In genomic region chrIII:3773173-3773572, ce11 we compare ENCODE assay signal across 5 worm cellular contexts.
A peak's percentile ranks its signal among the peaks of the same experiment; 100 is the strongest.
TF ChIP-seq lines count a peak whose summit lies in the region.

Gene lec-4 (minus strand): TSS chrIII:3773326.

TF ChIP-seq in whole organism, L1 larva, 84 proteins besides CTCF, POLR2A, EP300 and RAD21 (continues in another document):
- TF ChIP-seq nhr-19 (GFP tag; conservative IDR thresholded peaks at IDR 0.05; lab: Robert Waterston, UW) (0 out of 2 replicates have a peak, but pooled peaks have one; percentile 6), ceh-63 (GFP tag; optimal IDR thresholded peaks at IDR 0.05; lab: Kevin White, UChicago) (no peak), pax-3 (tag; optimal IDR thresholded peaks at IDR 0.05; lab: Kevin White, UChicago) (no peak), dsc-1 (tag; optimal IDR thresholded peaks at IDR 0.05; lab: Kevin White, UChicago) (no peak), grh-1 (GFP tag; IDR thresholded peaks at IDR 0.05; lab: Robert Waterston, UW) (no peak), dpl-1 (GFP tag; optimal IDR thresholded peaks at IDR 0.05; lab: Kevin White, UChicago) (peak; percentile 26 to 45 (median 28)), pqm-1 (tag; optimal IDR thresholded peaks at IDR 0.05; lab: Kevin White, UChicago) (no peak), nhr-237 (tag; optimal IDR thresholded peaks at IDR 0.05; lab: Kevin White, UChicago) (peak; percentile 7), ceh-88 (GFP tag; IDR thresholded peaks at IDR 0.05; lab: Robert Waterston, UW) (no peak), aly-2 (tag; optimal IDR thresholded peaks at IDR 0.05; lab: Kevin White, UChicago) (no peak), unc-130 (tag; optimal IDR thresholded peaks at IDR 0.05; lab: Kevin White, UChicago) (peak; percentile 52), ceh-8 (GFP tag; optimal IDR thresholded peaks at IDR 0.05; lab: Kevin White, UChicago) (no peak), zip-4 (GFP tag; optimal IDR thresholded peaks at IDR 0.05; lab: Kevin White, UChicago) (no peak), ama-1 (optimal IDR thresholded peaks at IDR 0.05; lab: Kevin White, UChicago) (no peak), egl-13 (tag; optimal IDR thresholded peaks at IDR 0.05; lab: Kevin White, UChicago) (no peak), lir-3 (tag; optimal IDR thresholded peaks at IDR 0.05; lab: Kevin White, UChicago; ENCODE audit: poor library complexity) (no peak), fkh-4 (tag; optimal IDR thresholded peaks at IDR 0.05; lab: Kevin White, UChicago; ENCODE audit: borderline replicate concordance) (no peak), lin-15B (tag; optimal IDR thresholded peaks at IDR 0.05; lab: Kevin White, UChicago) (no peak)

TF ChIP-seq in whole organism, L2 larva, 48 proteins besides CTCF, POLR2A, EP300 and RAD21 (continues in another document):
- TF ChIP-seq F13H6.1 (tag; optimal IDR thresholded peaks at IDR 0.05; lab: Kevin White, UChicago), result peak; percentile 59
- TF ChIP-seq sem-4 (tag; optimal IDR thresholded peaks at IDR 0.05; lab: Kevin White, UChicago), result no peak
- peak; percentile 61 for TF ChIP-seq unc-55 (GFP tag; optimal IDR thresholded peaks at IDR 0.05; lab: Kevin White, UChicago)
- peak; percentile 17 for TF ChIP-seq egl-27 (tag; optimal IDR thresholded peaks at IDR 0.05; lab: Kevin White, UChicago)
- no peak for TF ChIP-seq Y55F3AM.14 (GFP tag; optimal IDR thresholded peaks at IDR 0.05; lab: Kevin White, UChicago)
- TF ChIP-seq R02D3.7 (tag; optimal IDR thresholded peaks at IDR 0.05; lab: Kevin White, UChicago), result no peak
- TF ChIP-seq unc-62 (GFP tag; optimal IDR thresholded peaks at IDR 0.05; lab: Kevin White, UChicago), result no peak
- TF ChIP-seq mbf-1 (tag; optimal IDR thresholded peaks at IDR 0.05; lab: Kevin White, UChicago), result no peak
- peak; percentile 62 for TF ChIP-seq crh-2 (tag; optimal IDR thresholded peaks at IDR 0.05; lab: Kevin White, UChicago)
- TF ChIP-seq ztf-4 (tag; optimal IDR thresholded peaks at IDR 0.05; lab: Kevin White, UChicago), result no peak
- peak; percentile 43 for TF ChIP-seq sma-9 (GFP tag; optimal IDR thresholded peaks at IDR 0.05; lab: Kevin White, UChicago)
- TF ChIP-seq sma-9 (tag; optimal IDR thresholded peaks at IDR 0.05; lab: Kevin White, UChicago), result no peak
- peak; percentile 3 for TF ChIP-seq lin-13 (GFP tag; optimal IDR thresholded peaks at IDR 0.05; lab: Kevin White, UChicago)
- TF ChIP-seq nhr-23 (tag; optimal IDR thresholded peaks at IDR 0.05; lab: Kevin White, UChicago), result no peak
- TF ChIP-seq sma-3 (GFP tag; optimal IDR thresholded peaks at IDR 0.05; lab: Kevin White, UChicago), result peak; percentile 48
- TF ChIP-seq nhr-11 (tag; optimal IDR thresholded peaks at IDR 0.05; lab: Kevin White, UChicago), result no peak
- peak; percentile 7 to 68 for TF ChIP-seq lsy-2 (tag; optimal IDR thresholded peaks at IDR 0.05; lab: Kevin White, UChicago)
- no peak for TF ChIP-seq lin-39 (tag; optimal IDR thresholded peaks at IDR 0.05; lab: Kevin White, UChicago)
- no peak for TF ChIP-seq skn-1 (tag; optimal IDR thresholded peaks at IDR 0.05; lab: Kevin White, UChicago)
- no peak for TF ChIP-seq elt-1 (tag; optimal IDR thresholded peaks at IDR 0.05; lab: Kevin White, UChicago)

TF ChIP-seq in whole organism, L3 larva, 47 proteins besides CTCF, POLR2A, EP300 and RAD21 (continues in another document):
- TF ChIP-seq nfya-1 (tag; optimal IDR thresholded peaks at IDR 0.05; lab: Kevin White, UChicago; ENCODE audit: insufficient read depth) (peak; percentile 65), ztf-4 (tag; optimal IDR thresholded peaks at IDR 0.05; lab: Kevin White, UChicago) (no peak), ztf-11 (tag; optimal IDR thresholded peaks at IDR 0.05; lab: Kevin White, UChicago) (no peak), mml-1 (tag; optimal IDR thresholded peaks at IDR 0.05; lab: Kevin White, UChicago) (no peak), skn-1 (tag; optimal IDR thresholded peaks at IDR 0.05; lab: Kevin White, UChicago) (no peak), eor-1 (tag; optimal IDR thresholded peaks at IDR 0.05; lab: Kevin White, UChicago) (no peak), egl-27 (tag; optimal IDR thresholded peaks at IDR 0.05; lab: Kevin White, UChicago) (no peak), nhr-77 (tag; optimal IDR thresholded peaks at IDR 0.05; lab: Kevin White, UChicago) (no peak), sea-2 (GFP tag; optimal IDR thresholded peaks at IDR 0.05; lab: Kevin White, UChicago) (no peak), nhr-25 (tag; optimal IDR thresholded peaks at IDR 0.05; lab: Kevin White, UChicago) (peak; percentile 65), ZK546.5 (tag; optimal IDR thresholded peaks at IDR 0.05; lab: Kevin White, UChicago) (no peak), mdl-1 (tag; optimal IDR thresholded peaks at IDR 0.05; lab: Kevin White, UChicago) (no peak), unc-39 (tag; optimal IDR thresholded peaks at IDR 0.05; lab: Kevin White, UChicago) (no peak), daf-12 (tag; optimal IDR thresholded peaks at IDR 0.05; lab: Kevin White, UChicago) (no peak), zag-1 (tag; optimal IDR thresholded peaks at IDR 0.05; lab: Kevin White, UChicago) (no peak), snpc-4 (tag; optimal IDR thresholded peaks at IDR 0.05; lab: Kevin White, UChicago) (peak; percentile 44), nhr-43 (tag; optimal IDR thresholded peaks at IDR 0.05; lab: Kevin White, UChicago; ENCODE audit: poor library complexity, severe bottlenecking) (no peak), fkh-10 (GFP tag; optimal IDR thresholded peaks at IDR 0.05; lab: Kevin White, UChicago) (no peak), elt-2 (tag; optimal IDR thresholded peaks at IDR 0.05; lab: Kevin White, UChicago) (no peak), fkh-2 (tag; optimal IDR thresholded peaks at IDR 0.05; lab: Kevin White, UChicago) (no peak), pha-4 (tag; optimal IDR thresholded peaks at IDR 0.05; lab: Kevin White, UChicago) (peak; percentile 97)

TF ChIP-seq in whole organism, L4 larva, 104 proteins besides CTCF, POLR2A, EP300 and RAD21 (continues in another document):
- TF ChIP-seq nhr-28 (tag; optimal IDR thresholded peaks at IDR 0.05; lab: Kevin White, UChicago) (peak; percentile 16), F37D6.2 (tag; optimal IDR thresholded peaks at IDR 0.05; lab: Kevin White, UChicago) (no peak), mep-1 (tag; optimal IDR thresholded peaks at IDR 0.05; lab: Kevin White, UChicago) (peak; percentile 59), dve-1 (tag; optimal IDR thresholded peaks at IDR 0.05; lab: Kevin White, UChicago; ENCODE audit: insufficient read depth) (peak; percentile 76), pha-4 (GFP tag; IDR thresholded peaks at IDR 0.05; lab: Robert Waterston, UW) (no peak), pha-4 (tag; optimal IDR thresholded peaks at IDR 0.05; lab: Kevin White, UChicago) (peak; percentile 73), zfp-3 (GFP tag; conservative IDR thresholded peaks at IDR 0.05; lab: Robert Waterston, UW) (no peak), F44E2.7 (GFP tag; IDR thresholded peaks at IDR 0.05; lab: Robert Waterston, UW) (no peak), hlh-11 (tag; optimal IDR thresholded peaks at IDR 0.05; lab: Kevin White, UChicago) (no peak), rbr-2 (tag; optimal IDR thresholded peaks at IDR 0.05; lab: Kevin White, UChicago) (peak; percentile 30), daf-16 (GFP tag; optimal IDR thresholded peaks at IDR 0.05; lab: Kevin White, UChicago) (peak in 1 of 2 experiments; percentile 82), daf-16 (tag; optimal IDR thresholded peaks at IDR 0.05; lab: Kevin White, UChicago) (peak; percentile 90), unc-62 (GFP tag; optimal IDR thresholded peaks at IDR 0.05 in 1 of 2; lab: Kevin White, UChicago) (peak in 1 of 2 experiments; percentile 79), unc-62 (tag; optimal IDR thresholded peaks at IDR 0.05; lab: Kevin White, UChicago) (no peak), gei-8 (GFP tag; optimal IDR thresholded peaks at IDR 0.05; lab: Kevin White, UChicago) (no peak), lsy-2 (tag; optimal IDR thresholded peaks at IDR 0.05; lab: Kevin White, UChicago) (peak; percentile 24 to 53), mdl-1 (tag; optimal IDR thresholded peaks at IDR 0.05; lab: Kevin White, UChicago) (peak in 1 of 2 experiments; percentile 61), Y5F2A.4 (GFP tag; optimal IDR thresholded peaks at IDR 0.05; lab: Kevin White, UChicago) (no peak), nhr-11 (tag; optimal IDR thresholded peaks at IDR 0.05; lab: Kevin White, UChicago) (peak; percentile 69), mes-2 (tag; optimal IDR thresholded peaks at IDR 0.05; lab: Kevin White, UChicago; ENCODE audit: poor library complexity, severe bottlenecking) (peak; percentile 57)

TF ChIP-seq in whole organism, young adult, 124 proteins besides CTCF, POLR2A, EP300 and RAD21:
- TF ChIP-seq attf-6 (GFP tag; IDR thresholded peaks at IDR 0.05; lab: Robert Waterston, UW) (no peak), lin-35 (GFP tag; optimal IDR thresholded peaks at IDR 0.05; lab: Kevin White, UChicago) (no peak), lin-40 (tag; optimal IDR thresholded peaks at IDR 0.05; lab: Kevin White, UChicago) (peak; percentile 15), cebp-1 (GFP tag; IDR thresholded peaks at IDR 0.05; lab: Robert Waterston, UW) (no peak), cebp-1 (tag; optimal IDR thresholded peaks at IDR 0.05; lab: Kevin White, UChicago) (peak; percentile 36), F49E8.2 (tag; optimal IDR thresholded peaks at IDR 0.05; lab: Kevin White, UChicago; ENCODE audit: insufficient read depth) (no peak), unc-62 (GFP tag; optimal IDR thresholded peaks at IDR 0.05; lab: Kevin White, UChicago) (no peak), akir-1 (GFP tag; optimal IDR thresholded peaks at IDR 0.05; lab: Kevin White, UChicago) (no peak), D2030.7 (GFP tag; IDR thresholded peaks at IDR 0.05; lab: Robert Waterston, UW) (no peak), tlf-1 (GFP tag; optimal IDR thresholded peaks at IDR 0.05; lab: Kevin White, UChicago) (no peak), pbrm-1 (GFP tag; IDR thresholded peaks at IDR 0.05; lab: Robert Waterston, UW) (0 out of 2 replicates have a peak, but pooled peaks have one; percentile 13), hmg-1.2 (GFP tag; IDR thresholded peaks at IDR 0.05; lab: Robert Waterston, UW) (peak; percentile 29; the same call in 1 of the 2 replicates)
